Fruit fly (Drosophila melanogaster): Measurements from ENCODE around the gene ppk30.

DNA sequence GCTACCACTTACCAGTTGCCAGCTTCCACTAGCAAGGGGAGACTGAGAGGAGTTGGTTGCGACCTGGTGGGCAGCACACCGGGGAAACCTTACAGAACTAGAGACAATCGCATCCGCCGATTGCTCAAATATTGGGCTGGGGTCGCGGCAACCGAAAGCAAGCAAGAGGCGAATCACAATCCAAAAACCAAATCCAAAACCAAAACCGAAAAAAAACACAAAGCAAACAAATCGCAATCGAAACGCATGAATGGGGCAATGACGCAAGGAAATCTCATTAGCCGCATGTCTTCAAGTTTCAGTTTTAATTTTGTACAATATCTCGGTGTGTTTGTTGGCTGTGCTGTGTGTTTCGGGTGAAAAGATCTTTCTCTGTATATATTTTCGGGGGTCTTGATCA, 20.3 kb downstream of the ppk30 start, which contains the start of gene Obp99c:
- TF ChIP-seq Dll (optimal IDR thresholded peaks at IDR 0.05) (no peak), usp (GFP tag; optimal IDR thresholded peaks at IDR 0.05) (no peak), pan (optimal IDR thresholded peaks at IDR 0.05) (no peak), CG8478 (optimal IDR thresholded peaks at IDR 0.05) (no peak)

Measured in whole organism.